Worm (Caenorhabditis elegans) whole organism, dauer: ENCODE measurements around the gene T22F7.3.

Source experiments
- unc-62 ChIP-seq: sonication (generic microtip); optimal IDR thresholded peaks from 2 replicates; lab custom pipeline; 2017; ENCODE audit warnings: missing biosample characterization, missing genetic modification reagents, missing genetic modification characterization

T22F7.3 gene

ce11 chrIII:509045-509444, 14.8 kb downstream of the T22F7.3 start:
- no peak for TF ChIP-seq unc-62

- TF ChIP-seq unc-62, result no peak
Measured at ce11 chrIII:502583-502982, 21.3 kb downstream of the T22F7.3 start.

ce11 chrIII:491090-491597, 32.7 kb downstream of the T22F7.3 start, which contains the start of gene unc-45:
Gene unc-45 (plus strand): TSS chrIII:491547.
- no peak for TF ChIP-seq unc-62

ce11 chrIII:488464-488863, 35.4 kb downstream of the T22F7.3 start, which contains the start of gene F30H5.5:
Gene F30H5.5 (plus strand): TSS chrIII:488764.
- TF ChIP-seq unc-62, result no peak

- TF ChIP-seq unc-62, result no peak
Measured at ce11 chrIII:486077-486597, 37.7 kb downstream of the T22F7.3 start, which contains the start of gene nlp-32. Gene nlp-32 (minus strand): TSS chrIII:486547.

- TF ChIP-seq unc-62, result no peak
Measured at ce11 chrIII:483556-483955, 40.3 kb downstream of the T22F7.3 start, which contains the start of gene F10C5.3. Gene F10C5.3 (plus strand): TSS chrIII:483868.

ce11 chrIII:482739-483138, 41.1 kb downstream of the T22F7.3 start:
- no peak for TF ChIP-seq unc-62

- TF ChIP-seq unc-62, result no peak
Measured at ce11 chrIII:481259-481658, 42.6 kb downstream of the T22F7.3 start.

- no peak for TF ChIP-seq unc-62
Measured at ce11 chrIII:475154-475553, 48.7 kb downstream of the T22F7.3 start, which contains the start of gene mat-3. Gene mat-3 (plus strand): TSS chrIII:475454.

ce11 chrIII:471644-472401, 52.0 kb downstream of the T22F7.3 start, which contains the start of the genes magu-1 and nemp-1:
Gene magu-1 (minus strand): TSS chrIII:471702.
Gene nemp-1 (plus strand): TSS chrIII:472317.
- no peak for TF ChIP-seq unc-62
